Fruit fly (Drosophila melanogaster): Measurements from ENCODE around the gene CG6678.

Gene CG6678

dm6 chr3R:21858290-21858875, 28.4 kb upstream of the CG6678 start:
- TF ChIP-seq ttk (optimal IDR thresholded peaks at IDR 0.05) (no peak), h (optimal IDR thresholded peaks at IDR 0.05) (no peak), Sin3A (optimal IDR thresholded peaks at IDR 0.05) (no peak), Myc (optimal IDR thresholded peaks at IDR 0.05) (no peak), psq (optimal IDR thresholded peaks at IDR 0.05) (no peak), insv (optimal IDR thresholded peaks at IDR 0.05) (no peak)

dm6 chr3R:21859509-21859908, 27.3 kb upstream of the CG6678 start:
- TF ChIP-seq psq (optimal IDR thresholded peaks at IDR 0.05) (no peak), insv (optimal IDR thresholded peaks at IDR 0.05) (no peak), h (optimal IDR thresholded peaks at IDR 0.05) (no peak), ttk (optimal IDR thresholded peaks at IDR 0.05) (no peak), Myc (optimal IDR thresholded peaks at IDR 0.05) (no peak), Sin3A (optimal IDR thresholded peaks at IDR 0.05) (no peak)

dm6 chr3R:21862137-21862850, 24.5 kb upstream of the CG6678 start:
- TF ChIP-seq h (optimal IDR thresholded peaks at IDR 0.05) (no peak), Myc (optimal IDR thresholded peaks at IDR 0.05) (no peak), insv (optimal IDR thresholded peaks at IDR 0.05) (no peak)

- TF ChIP-seq Sin3A (optimal IDR thresholded peaks at IDR 0.05) (no peak), ttk (optimal IDR thresholded peaks at IDR 0.05) (no peak), insv (optimal IDR thresholded peaks at IDR 0.05) (no peak), psq (optimal IDR thresholded peaks at IDR 0.05) (no peak), Myc (optimal IDR thresholded peaks at IDR 0.05) (no peak), h (optimal IDR thresholded peaks at IDR 0.05) (no peak)
Measured at dm6 chr3R:21862868-21863267, 24.0 kb upstream of the CG6678 start.

dm6 chr3R:21863817-21864384, 22.9 kb upstream of the CG6678 start:
- no peak for TF ChIP-seq psq (optimal IDR thresholded peaks at IDR 0.05)

- no peak for TF ChIP-seq insv (optimal IDR thresholded peaks at IDR 0.05)
- TF ChIP-seq ttk (optimal IDR thresholded peaks at IDR 0.05), result no peak
- no peak for TF ChIP-seq psq (optimal IDR thresholded peaks at IDR 0.05)
Measured at dm6 chr3R:21864484-21864883, 22.3 kb upstream of the CG6678 start.

dm6 chr3R:21864992-21865391, 21.8 kb upstream of the CG6678 start, which contains the start of gene lsn:
lsn (plus strand) TSS chr3R:21865168.
- no peak for TF ChIP-seq Myc (optimal IDR thresholded peaks at IDR 0.05)
- no peak for TF ChIP-seq Sin3A (optimal IDR thresholded peaks at IDR 0.05)
- no peak for TF ChIP-seq h (optimal IDR thresholded peaks at IDR 0.05)
- no peak for TF ChIP-seq psq (optimal IDR thresholded peaks at IDR 0.05)
- no peak for TF ChIP-seq ttk (optimal IDR thresholded peaks at IDR 0.05)

- TF ChIP-seq h (optimal IDR thresholded peaks at IDR 0.05) (no peak), ttk (optimal IDR thresholded peaks at IDR 0.05) (no peak), Sin3A (optimal IDR thresholded peaks at IDR 0.05) (no peak), insv (optimal IDR thresholded peaks at IDR 0.05) (no peak), psq (optimal IDR thresholded peaks at IDR 0.05) (no peak), Myc (optimal IDR thresholded peaks at IDR 0.05) (no peak)
Measured at dm6 chr3R:21867819-21868218, 19.0 kb upstream of the CG6678 start, which contains the start of the genes CG6569 and Cby. CG6569 (minus strand) TSS chr3R:21867919. Cby (plus strand) TSS chr3R:21868003.

dm6 chr3R:21869464-21870100, 17.2 kb upstream of the CG6678 start, which contains the start of gene CG31174:
CG31174 (minus strand) TSS chr3R:21869514.
- TF ChIP-seq Sin3A (optimal IDR thresholded peaks at IDR 0.05) (no peak), psq (optimal IDR thresholded peaks at IDR 0.05) (no peak), insv (optimal IDR thresholded peaks at IDR 0.05) (no peak), h (optimal IDR thresholded peaks at IDR 0.05) (no peak), ttk (optimal IDR thresholded peaks at IDR 0.05) (no peak), Myc (optimal IDR thresholded peaks at IDR 0.05) (no peak)

dm6 chr3R:21870158-21870971, 16.5 kb upstream of the CG6678 start, which contains the start of gene CG31431:
CG31431 (plus strand) TSS chr3R:21870681.
- TF ChIP-seq Sin3A (optimal IDR thresholded peaks at IDR 0.05) (no peak), Myc (optimal IDR thresholded peaks at IDR 0.05) (no peak), h (optimal IDR thresholded peaks at IDR 0.05) (no peak), ttk (optimal IDR thresholded peaks at IDR 0.05) (no peak), insv (optimal IDR thresholded peaks at IDR 0.05) (no peak), psq (optimal IDR thresholded peaks at IDR 0.05) (no peak)

dm6 chr3R:21871348-21871940, 15.4 kb upstream of the CG6678 start:
- TF ChIP-seq insv (optimal IDR thresholded peaks at IDR 0.05) (no peak), Myc (optimal IDR thresholded peaks at IDR 0.05) (no peak), Sin3A (optimal IDR thresholded peaks at IDR 0.05) (no peak), ttk (optimal IDR thresholded peaks at IDR 0.05) (no peak), psq (optimal IDR thresholded peaks at IDR 0.05) (no peak), h (optimal IDR thresholded peaks at IDR 0.05) (no peak)
